Worm (Caenorhabditis elegans): ENCODE measurements around the gene srx-137.

DNA sequence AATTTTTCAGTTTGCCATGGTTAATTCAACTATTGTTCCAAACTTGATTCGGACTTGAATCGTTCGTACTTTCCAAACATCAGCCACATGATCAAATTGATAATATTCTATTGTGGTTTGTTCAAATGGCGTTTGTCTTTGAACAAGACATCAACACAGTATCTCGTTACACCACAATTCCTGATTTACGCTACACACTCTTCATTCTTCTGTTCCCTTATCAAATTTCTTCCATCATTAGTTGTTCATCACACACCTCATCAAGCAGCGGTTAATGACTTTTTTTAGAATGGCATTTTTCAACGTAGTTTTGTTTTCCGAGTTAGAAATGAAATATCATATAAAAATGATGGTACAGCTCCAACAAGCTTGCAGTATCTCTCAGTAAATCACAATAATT, 15.6 kb downstream of the srx-137 start:
- TF ChIP-seq ceh-36 (tag; optimal IDR thresholded peaks at IDR 0.05) (no peak), sea-1 (GFP tag; conservative IDR thresholded peaks at IDR 0.05) (no peak), flt-1 (GFP tag; IDR thresholded peaks at IDR 0.05) (no peak), F13C5.2 (tag; optimal IDR thresholded peaks at IDR 0.05) (no peak)
